Worm (Caenorhabditis elegans) whole organism, early embryonic: Measurements from ENCODE around the gene C53A3.3.

Source experiments
- F13C5.2 ChIP-seq: sonication (generic microtip); optimal IDR thresholded peaks from 2 replicates; lab custom pipeline; 2017; ENCODE audit warnings: mild to moderate bottlenecking, missing genetic modification characterization, inconsistent platforms, missing compliant biosample characterization
- aly-1 ChIP-seq: sonication (generic microtip); optimal IDR thresholded peaks from 2 replicates; lab custom pipeline; 2016; ENCODE audit warnings: missing genetic modification characterization, missing compliant biosample characterization
- ama-1 ChIP-seq: fragments of 150-350 bp; optimal IDR thresholded peaks from 2 replicates; lab custom pipeline; 2014
- ceh-13 ChIP-seq: fragments of 200-800 bp; sonication (Bioruptor generic); optimal IDR thresholded peaks from 2 replicates; lab custom pipeline; 2018; ENCODE audit warnings: mild to moderate bottlenecking, missing genetic modification characterization, missing compliant biosample characterization
- ets-7 ChIP-seq: sonication (generic microtip); optimal IDR thresholded peaks from 2 replicates; lab custom pipeline; 2016; ENCODE audit warnings: missing genotype, missing genetic modification characterization, missing compliant biosample characterization
- hnd-1 ChIP-seq: sonication (generic microtip); optimal IDR thresholded peaks from 2 replicates; lab custom pipeline; 2016; ENCODE audit warnings: missing genetic modification characterization, missing compliant biosample characterization
- pes-1 ChIP-seq: fragments of 200-800 bp; sonication (Bioruptor generic); IDR thresholded peaks from 2 replicates; pipeline ENCODE4 v1.3.6; 2022; ENCODE audit warnings: missing genetic modification reagents, missing genetic modification characterization, missing compliant biosample characterization
- sea-1 ChIP-seq: fragments of 200-800 bp; sonication (Bioruptor generic); conservative IDR thresholded peaks from 2 replicates; pipeline ENCODE4 v1.3.6; 2022; ENCODE audit warnings: missing genetic modification characterization, missing compliant biosample characterization
- tbx-11 ChIP-seq: fragments of 200-800 bp; sonication (Bioruptor generic); IDR thresholded peaks from 2 replicates; pipeline ENCODE4 v1.3.6; 2022; ENCODE audit warnings: missing genetic modification characterization, missing compliant biosample characterization

- TF ChIP-seq aly-1 (tag; lab: Kevin White, UChicago), result no peak
- TF ChIP-seq hnd-1 (tag; lab: Kevin White, UChicago), result no peak
- TF ChIP-seq tbx-11 (GFP tag; lab: Robert Waterston, UW), result no peak
- no peak for TF ChIP-seq sea-1 (GFP tag; lab: Robert Waterston, UW)
- TF ChIP-seq pes-1, result no peak
- no peak for TF ChIP-seq ets-7
- TF ChIP-seq ama-1, result no peak
- TF ChIP-seq F13C5.2 (tag; lab: Kevin White, UChicago), result no peak
- TF ChIP-seq ceh-13, result no peak
Observed at ce11 chrV:5756193-5756592, at the start of gene C53A3.3.
